Worm (Caenorhabditis elegans) whole organism, late embryonic: ENCODE measurements around the gene F43C11.12.

Experiments used
- T23F11.4 ChIP-seq: fragments of 200-800 bp; sonication (Bioruptor generic); optimal IDR thresholded peaks from 2 replicates; lab custom pipeline; 2018; ENCODE audit warnings: mild to moderate bottlenecking, missing genetic modification characterization, missing compliant biosample characterization
- ceh-18 ChIP-seq: sonication (generic microtip); optimal IDR thresholded peaks from 2 replicates; lab custom pipeline; 2016; ENCODE audit warnings: missing genetic modification characterization, missing compliant biosample characterization
- ceh-19 ChIP-seq: fragments of 200-800 bp; sonication (Bioruptor generic); optimal IDR thresholded peaks from 2 replicates; lab custom pipeline; 2018; ENCODE audit warnings: mild to moderate bottlenecking, missing genetic modification characterization, missing compliant biosample characterization
- ceh-2 ChIP-seq: sonication (generic microtip); optimal IDR thresholded peaks from 2 replicates; lab custom pipeline; 2016; ENCODE audit warnings: missing genotype, missing genetic modification characterization, missing compliant biosample characterization
- ceh-30 ChIP-seq: fragments of 150-350 bp; optimal IDR thresholded peaks from 2 replicates; lab custom pipeline; 2014; ENCODE audit warnings: missing biosample characterization, missing genetic modification characterization
- ceh-6 ChIP-seq: fragments of 200-800 bp; sonication (Bioruptor generic); optimal IDR thresholded peaks from 2 replicates; lab custom pipeline; 2018; ENCODE audit warnings: mild to moderate bottlenecking, missing genetic modification characterization, missing compliant biosample characterization
- ceh-9 ChIP-seq: sonication (generic microtip); optimal IDR thresholded peaks from 2 replicates; lab custom pipeline; 2016; ENCODE audit warnings: mild to moderate bottlenecking, missing genetic modification characterization, inconsistent platforms, missing compliant biosample characterization
- che-1 ChIP-seq: sonication (generic microtip); optimal IDR thresholded peaks from 2 replicates; lab custom pipeline; 2016; ENCODE audit warnings: mild to moderate bottlenecking, missing genetic modification characterization, missing compliant biosample characterization
- dve-1 ChIP-seq: sonication (generic microtip); optimal IDR thresholded peaks from 2 replicates; lab custom pipeline; 2017; ENCODE audit warnings: antibody characterized with exemption, mild to moderate bottlenecking, missing genetic modification characterization, missing compliant biosample characterization
- elt-2 ChIP-seq: sonication (generic microtip); optimal IDR thresholded peaks from 2 replicates; lab custom pipeline; 2016; ENCODE audit warnings: missing genetic modification reagents, missing genetic modification characterization, missing compliant biosample characterization
- elt-4 ChIP-seq: sonication (generic microtip); optimal IDR thresholded peaks from 2 replicates; lab custom pipeline; 2016; ENCODE audit warnings: missing genetic modification characterization, missing compliant biosample characterization
- ets-4 ChIP-seq: sonication (generic microtip); optimal IDR thresholded peaks from 2 replicates; lab custom pipeline; 2016; ENCODE audit warnings: missing genetic modification characterization, missing compliant biosample characterization
- eyg-1 ChIP-seq: sonication (generic microtip); optimal IDR thresholded peaks from 2 replicates; lab custom pipeline; 2016; ENCODE audit warnings: missing genotype, missing genetic modification characterization, missing compliant biosample characterization
- fax-1 ChIP-seq: sonication (generic microtip); optimal IDR thresholded peaks from 2 replicates; lab custom pipeline; 2016; ENCODE audit warnings: missing genotype, missing genetic modification characterization, missing compliant biosample characterization
- fkh-10 ChIP-seq: fragments of 150-350 bp; optimal IDR thresholded peaks from 2 replicates; lab custom pipeline; 2014; ENCODE audit warnings: missing biosample characterization, missing genetic modification reagents, missing genetic modification characterization
- hlh-13 ChIP-seq: fragments of 200-800 bp; sonication (Bioruptor generic); optimal IDR thresholded peaks from 2 replicates; lab custom pipeline; 2018; ENCODE audit warnings: mild to moderate bottlenecking, missing genetic modification characterization, missing compliant biosample characterization
- hlh-15 ChIP-seq: sonication (generic microtip); optimal IDR thresholded peaks from 2 replicates; lab custom pipeline; 2016; ENCODE audit warnings: missing genetic modification characterization, missing compliant biosample characterization
- hlh-8 ChIP-seq: sonication (generic microtip); optimal IDR thresholded peaks from 2 replicates; lab custom pipeline; 2016; ENCODE audit warnings: missing genotype, missing genetic modification characterization, missing compliant biosample characterization
- nfya-1 ChIP-seq: sonication (generic microtip); optimal IDR thresholded peaks from 2 replicates; lab custom pipeline; 2017; ENCODE audit warnings: missing genetic modification characterization, mild to moderate bottlenecking, missing compliant biosample characterization, antibody characterized with exemption, moderate library complexity
- nhr-232 ChIP-seq: sonication (generic microtip); optimal IDR thresholded peaks from 2 replicates; lab custom pipeline; 2016; ENCODE audit warnings: missing genetic modification characterization, missing compliant biosample characterization
- npax-4 ChIP-seq: sonication (generic microtip); optimal IDR thresholded peaks from 2 replicates; lab custom pipeline; 2016; ENCODE audit warnings: missing genetic modification characterization, missing compliant biosample characterization
- odd-2 ChIP-seq: sonication (generic microtip); optimal IDR thresholded peaks from 2 replicates; lab custom pipeline; 2017; ENCODE audit warnings: antibody characterized with exemption, mild to moderate bottlenecking, missing genetic modification characterization, missing compliant biosample characterization
- pat-9 ChIP-seq: fragments of 200-800 bp; sonication (Bioruptor generic); optimal IDR thresholded peaks from 2 replicates; lab custom pipeline; 2018; ENCODE audit warnings: mild to moderate bottlenecking, missing genetic modification characterization, moderate library complexity, missing compliant biosample characterization
- rnt-1 ChIP-seq: sonication (generic microtip); optimal IDR thresholded peaks from 2 replicates; lab custom pipeline; 2016; ENCODE audit warnings: missing genetic modification characterization, missing compliant biosample characterization
- sdc-2 ChIP-seq: sonication (generic microtip); optimal IDR thresholded peaks from 2 replicates; lab custom pipeline; 2016; ENCODE audit warnings: missing genotype, missing genetic modification characterization, missing compliant biosample characterization
- sox-2 ChIP-seq: fragments of 200-800 bp; sonication (Bioruptor generic); IDR thresholded peaks from 2 replicates; pipeline ENCODE4 v1.3.6; 2022; ENCODE audit warnings: missing genetic modification reagents, missing genetic modification characterization, missing compliant biosample characterization
- tbx-7 ChIP-seq: sonication (generic microtip); optimal IDR thresholded peaks from 2 replicates; lab custom pipeline; 2016; ENCODE audit warnings: missing genotype, missing genetic modification characterization, missing compliant biosample characterization
- ttx-3 ChIP-seq: sonication (generic microtip); optimal IDR thresholded peaks from 2 replicates; lab custom pipeline; 2016; ENCODE audit warnings: missing genetic modification reagents, missing genetic modification characterization, missing compliant biosample characterization
- unc-3 ChIP-seq, 2 experiments: fragments of 200-800 bp in 1 of 2; sonication (Bioruptor generic) in 1 of 2; sonication (generic microtip) in 1 of 2; conservative IDR thresholded peaks in 1 of 2; optimal IDR thresholded peaks in 1 of 2; 2 replicates each; pipeline versions ENCODE4 v1.3.6 to Lab custom; 2016 to 2022; ENCODE audit warnings: missing compliant biosample characterization in 2 of 2, missing genetic modification characterization in 2 of 2, missing genetic modification reagents in 1 of 2
- unc-42 ChIP-seq: sonication (generic microtip); optimal IDR thresholded peaks from 2 replicates; lab custom pipeline; 2016; ENCODE audit warnings: missing genotype, missing genetic modification characterization, missing compliant biosample characterization
- unc-55 ChIP-seq: sonication (generic microtip); optimal IDR thresholded peaks from 2 replicates; lab custom pipeline; 2017; ENCODE audit warnings: missing biosample characterization, missing genetic modification reagents, missing genetic modification characterization
- ztf-16 ChIP-seq: sonication (generic microtip); optimal IDR thresholded peaks from 2 replicates; lab custom pipeline; 2017; ENCODE audit warnings: missing genetic modification characterization, missing compliant biosample characterization

Gene F43C11.12

DNA sequence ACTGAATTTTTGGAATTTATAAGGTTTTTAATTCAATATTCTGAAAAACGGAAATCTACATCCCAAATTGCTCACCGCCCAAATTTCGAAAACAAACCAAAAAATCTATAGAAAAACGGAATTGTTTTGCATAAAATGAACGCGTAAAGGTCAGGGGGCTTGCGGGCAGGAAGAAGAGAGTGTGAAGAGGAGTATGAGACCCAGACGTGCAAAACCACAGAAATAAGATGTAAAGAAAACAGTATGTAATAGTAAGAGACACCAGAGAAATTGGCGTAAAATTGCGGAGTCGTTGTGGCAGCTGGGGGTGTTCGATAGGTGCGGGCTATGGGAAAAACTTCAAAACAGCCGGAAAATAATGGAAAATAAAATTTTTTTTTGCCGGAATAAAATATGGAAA, 25.5 kb downstream of the F43C11.12 start:
- TF ChIP-seq ztf-16 (tag; lab: Kevin White, UChicago) (no peak), rnt-1 (peak; percentile 92), che-1 (no peak), nfya-1 (tag; lab: Kevin White, UChicago) (peak; percentile 28)

DNA sequence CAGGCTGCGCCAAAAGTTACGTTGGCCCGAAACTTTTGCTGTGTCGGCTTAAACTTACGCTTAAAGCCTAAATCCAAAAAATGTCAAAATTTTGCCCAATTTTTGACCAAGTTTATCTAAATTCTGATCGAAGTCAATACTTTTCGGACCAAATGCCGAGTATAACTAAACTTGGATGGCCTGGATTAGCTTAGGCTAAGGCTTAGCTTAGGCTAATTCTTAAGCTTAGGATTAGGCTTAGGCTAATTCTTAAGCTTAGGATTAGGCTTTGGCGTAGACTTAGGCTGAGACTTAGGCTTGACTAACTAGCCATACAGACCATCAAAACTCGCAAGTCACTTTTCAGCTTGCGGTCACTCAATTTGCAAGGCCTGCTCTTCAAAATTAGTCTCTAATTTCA, 30.3 kb downstream of the F43C11.12 start:
- TF ChIP-seq dve-1 (tag; lab: Kevin White, UChicago) (peak; percentile 60), ceh-30 (tag; lab: Kevin White, UChicago) (no peak)

DNA sequence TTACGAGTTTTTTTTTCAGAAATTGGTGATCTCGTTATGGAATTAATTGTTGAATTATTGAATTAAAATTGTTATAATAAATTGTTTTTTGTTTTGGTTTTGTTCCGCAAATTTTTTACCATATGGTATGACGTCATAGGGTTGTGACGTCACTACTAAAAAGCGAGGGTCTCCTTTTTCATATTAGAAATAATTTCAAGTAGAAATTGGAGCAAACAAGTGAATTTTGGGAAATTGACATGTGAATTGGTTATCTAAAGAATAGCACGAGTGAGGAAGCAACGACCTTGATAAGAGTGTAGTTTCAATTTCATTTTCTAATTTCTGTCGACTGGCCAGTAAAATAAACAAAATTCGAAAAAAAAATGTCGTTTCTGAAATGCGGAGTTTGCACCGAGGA, 31.0 kb downstream of the F43C11.12 start, which contains the start of gene F43C11.7:
Gene F43C11.7, plus strand, starts transcription at position 326 of the 400 bp plus-strand sequence.
- no peak for TF ChIP-seq ceh-18 (tag; lab: Kevin White, UChicago)
- no peak for TF ChIP-seq rnt-1
- TF ChIP-seq eyg-1: no peak
- no peak for TF ChIP-seq sox-2 (GFP tag; lab: Robert Waterston, UW)
- no peak for TF ChIP-seq nhr-232 (tag; lab: Kevin White, UChicago)
- TF ChIP-seq ceh-30 (tag; lab: Kevin White, UChicago): no peak
- TF ChIP-seq che-1: no peak
- TF ChIP-seq ztf-16 (tag; lab: Kevin White, UChicago): no peak
- TF ChIP-seq ttx-3 (tag; lab: Kevin White, UChicago): no peak
- TF ChIP-seq elt-2 (tag; lab: Kevin White, UChicago): no peak
- TF ChIP-seq ceh-9: no peak
- TF ChIP-seq unc-42 (tag; lab: Kevin White, UChicago): no peak
- no peak for TF ChIP-seq odd-2 (tag; lab: Kevin White, UChicago)
- no peak for TF ChIP-seq fkh-10
- no peak for TF ChIP-seq fax-1 (tag; lab: Kevin White, UChicago)
- no peak for TF ChIP-seq ceh-19 (GFP tag; lab: Kevin White, UChicago)
- no peak for TF ChIP-seq nfya-1 (tag; lab: Kevin White, UChicago)

DNA sequence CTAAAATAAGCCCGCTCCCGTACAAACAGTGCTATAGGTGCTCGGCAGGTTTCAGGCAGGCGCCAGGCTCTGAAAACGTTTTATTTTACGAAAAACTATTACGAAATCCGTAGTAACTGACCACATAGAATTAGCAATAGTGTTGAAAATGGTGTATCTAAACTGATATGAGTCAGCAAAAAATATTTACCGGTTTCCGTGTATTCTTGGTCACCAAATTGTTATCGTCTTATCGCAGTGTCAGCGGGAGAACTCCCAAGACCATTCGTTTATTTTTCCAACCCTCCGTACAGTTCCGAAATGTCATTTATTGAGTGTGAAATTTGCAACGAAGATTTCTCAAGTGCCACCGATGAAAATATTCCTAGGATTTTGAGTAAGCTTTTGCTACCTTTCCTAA, 34.3 kb downstream of the F43C11.12 start, which contains the start of gene F43C11.8:
Gene F43C11.8, plus strand, starts transcription at position 301 of the 400 bp plus-strand sequence.
- TF ChIP-seq elt-4 (tag; lab: Kevin White, UChicago): no peak
- TF ChIP-seq ceh-19 (GFP tag; lab: Kevin White, UChicago): no peak
- TF ChIP-seq npax-4: no peak
- TF ChIP-seq ets-4 (tag; lab: Kevin White, UChicago): no peak
- TF ChIP-seq sdc-2 (tag; lab: Kevin White, UChicago): no peak
- no peak for TF ChIP-seq ttx-3 (tag; lab: Kevin White, UChicago)

DNA sequence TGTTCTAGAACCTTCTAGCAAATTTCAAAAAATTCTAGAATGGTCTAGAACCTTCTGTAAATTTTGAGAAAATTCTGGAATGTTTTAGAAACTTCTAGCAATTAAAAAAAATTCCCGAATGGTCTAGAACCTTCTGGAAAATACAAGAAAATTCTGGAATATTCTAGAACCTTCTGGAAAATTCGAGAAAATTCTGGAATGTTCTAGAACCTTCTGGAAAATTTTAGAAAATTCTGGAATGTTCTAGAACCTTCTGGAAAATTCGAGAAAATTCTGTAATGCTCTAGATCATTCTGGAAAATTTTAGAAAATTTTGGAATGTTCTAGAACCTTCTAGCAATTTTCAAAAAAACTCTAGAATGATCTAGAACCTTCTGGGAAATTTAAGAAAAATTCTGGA, 36.1 kb downstream of the F43C11.12 start:
- TF ChIP-seq ceh-2 (tag; lab: Kevin White, UChicago) (no peak), T23F11.4 (GFP tag; lab: Kevin White, UChicago) (no peak), hlh-8 (tag; lab: Kevin White, UChicago) (no peak), ceh-6 (GFP tag; lab: Kevin White, UChicago) (no peak), nfya-1 (tag; lab: Kevin White, UChicago) (no peak), elt-4 (tag; lab: Kevin White, UChicago) (no peak), pat-9 (tag; lab: Kevin White, UChicago) (no peak), unc-3 (GFP tag; conservative IDR thresholded peaks at IDR 0.05; lab: Robert Waterston, UW) (no peak), unc-3 (tag; optimal IDR thresholded peaks at IDR 0.05; lab: Kevin White, UChicago) (no peak), hlh-13 (GFP tag; lab: Kevin White, UChicago) (no peak)

DNA sequence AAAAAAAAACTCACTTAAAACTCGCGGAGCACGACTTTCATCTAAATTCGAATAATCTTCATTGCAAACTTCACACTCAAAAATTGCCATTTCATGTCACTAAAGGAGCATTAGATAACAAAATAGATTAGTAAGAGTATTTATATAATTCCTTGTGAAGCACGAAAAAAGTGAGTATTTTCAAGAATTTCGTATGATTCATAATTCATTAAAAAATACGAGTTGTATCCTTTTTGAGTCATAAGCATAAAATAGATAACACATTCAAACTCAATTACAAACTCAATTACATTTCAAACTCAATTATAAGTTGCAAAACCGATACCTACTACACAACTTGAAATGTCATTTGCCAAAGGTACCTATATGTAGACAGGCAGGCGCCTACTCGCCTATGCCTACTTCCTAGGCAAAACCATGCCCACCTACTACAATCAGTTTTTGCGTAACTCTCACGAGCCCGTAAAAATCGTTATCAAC, 37.5 kb downstream of the F43C11.12 start, which contains the start of the genes ZK1240.8 and ZK1240.1:
Gene ZK1240.8, minus strand, starts transcription at position 101 of the 480 bp plus-strand sequence.
Gene ZK1240.1, plus strand, starts transcription at position 430 of the 480 bp plus-strand sequence.
- no peak for TF ChIP-seq sdc-2 (tag; lab: Kevin White, UChicago)
- no peak for TF ChIP-seq tbx-7 (tag; lab: Kevin White, UChicago)
- no peak for TF ChIP-seq elt-4 (tag; lab: Kevin White, UChicago)
- no peak for TF ChIP-seq ceh-6 (GFP tag; lab: Kevin White, UChicago)
- no peak for TF ChIP-seq fax-1 (tag; lab: Kevin White, UChicago)
- no peak for TF ChIP-seq unc-55 (GFP tag; lab: Kevin White, UChicago)
- no peak for TF ChIP-seq hlh-15 (tag; lab: Kevin White, UChicago)
- TF ChIP-seq, all 69 proteins: peak for 0
